Worm (Caenorhabditis elegans) whole organism, L1 larva: ENCODE data around the gene F08G5.3.

Source experiments
- ceh-8 ChIP-seq: fragments of 200-800 bp; sonication (Bioruptor generic); optimal IDR thresholded peaks from 2 replicates; lab custom pipeline; 2018; ENCODE audit warnings: mild to moderate bottlenecking, missing genetic modification characterization, moderate library complexity, missing compliant biosample characterization
- pag-3 ChIP-seq: sonication (generic microtip); optimal IDR thresholded peaks from 2 replicates; lab custom pipeline; 2017; ENCODE audit warnings: missing genetic modification characterization, mild to moderate bottlenecking, missing compliant biosample characterization, antibody characterized with exemption, borderline replicate concordance; ENCODE audit not compliant: insufficient read depth
- pqm-1 ChIP-seq: sonication (generic microtip); optimal IDR thresholded peaks from 3 replicates; lab custom pipeline; 2017; ENCODE audit warnings: missing biosample characterization, missing genetic modification characterization
- unc-98 ChIP-seq: fragments of 200-800 bp; sonication (Bioruptor generic); IDR thresholded peaks from 2 replicates; pipeline ENCODE4 v1.3.6; 2022; ENCODE audit warnings: missing genetic modification characterization, missing compliant biosample characterization
- ztf-4 ChIP-seq: fragments of 150-350 bp; optimal IDR thresholded peaks from 2 replicates; lab custom pipeline; 2014; ENCODE audit warnings: missing biosample characterization, missing genetic modification characterization

- no peak for TF ChIP-seq ztf-4 (tag; lab: Kevin White, UChicago)
- TF ChIP-seq ceh-8 (GFP tag; lab: Kevin White, UChicago) = no peak
- no peak for TF ChIP-seq pqm-1 (tag; lab: Kevin White, UChicago)
- TF ChIP-seq unc-98 = no peak
- no peak for TF ChIP-seq pag-3 (tag; lab: Kevin White, UChicago)
Observed at ce11 chrIV:12420455-12420854, 3.1 kb upstream of the F08G5.3 start, which contains the start of gene ugt-65.
